Worm (Caenorhabditis elegans) whole organism, midembryonic: ENCODE results near the gene set-30.

Source experiments
- T22C8.4 ChIP-seq: fragments of 200-800 bp; sonication (Bioruptor generic); IDR thresholded peaks from 2 replicates; pipeline ENCODE4 v1.3.6; 2022; ENCODE audit warnings: missing genetic modification characterization, missing compliant biosample characterization
- cog-1 ChIP-seq: sonication (generic microtip); optimal IDR thresholded peaks from 2 replicates; lab custom pipeline; 2016; ENCODE audit warnings: missing genetic modification characterization, missing compliant biosample characterization
- flt-1 ChIP-seq: fragments of 200-800 bp; sonication (Bioruptor generic); IDR thresholded peaks from 2 replicates; pipeline ENCODE4 v1.3.6; 2022; ENCODE audit warnings: missing genetic modification characterization, missing compliant biosample characterization
- klf-2 ChIP-seq: fragments of 200-800 bp; sonication (Bioruptor generic); conservative IDR thresholded peaks from 2 replicates; pipeline ENCODE4 v1.3.6; 2022; ENCODE audit warnings: missing genetic modification reagents, missing genetic modification characterization, missing compliant biosample characterization
- med-1 ChIP-seq: sonication (generic microtip); optimal IDR thresholded peaks from 2 replicates; lab custom pipeline; 2017; ENCODE audit warnings: missing genetic modification characterization, mild to moderate bottlenecking, missing compliant biosample characterization, antibody characterized with exemption, missing genetic modification reagents; ENCODE audit not compliant: insufficient read depth
- ref-1 ChIP-seq: fragments of 200-800 bp; sonication (Bioruptor generic); conservative IDR thresholded peaks from 2 replicates; pipeline ENCODE4 v1.3.6; 2022; ENCODE audit warnings: missing genetic modification reagents, missing genetic modification characterization, missing compliant biosample characterization
- tab-1 ChIP-seq: fragments of 200-800 bp; sonication (Bioruptor generic); IDR thresholded peaks from 2 replicates; pipeline ENCODE4 v1.3.6; 2022; ENCODE audit warnings: missing genetic modification characterization, missing compliant biosample characterization
- ztf-23 ChIP-seq: fragments of 200-800 bp; sonication (Bioruptor generic); IDR thresholded peaks from 2 replicates; pipeline ENCODE4 v1.3.6; 2022; ENCODE audit warnings: missing genetic modification reagents, missing genetic modification characterization, missing compliant biosample characterization
- ztf-29 ChIP-seq: fragments of 200-800 bp; sonication (Bioruptor generic); IDR thresholded peaks from 2 replicates; pipeline ENCODE4 v1.3.6; 2022; ENCODE audit warnings: missing genetic modification reagents, missing genetic modification characterization, missing compliant biosample characterization

ce11 chrX:4959440-4959839 is 39.6 kb upstream of the set-30 start:
- TF ChIP-seq flt-1 (GFP tag; lab: Robert Waterston, UW) (no peak), ztf-29 (GFP tag; lab: Robert Waterston, UW) (no peak), tab-1 (GFP tag; lab: Robert Waterston, UW) (no peak), ref-1 (GFP tag; lab: Robert Waterston, UW) (no peak), cog-1 (tag; lab: Kevin White, UChicago) (no peak), T22C8.4 (GFP tag; lab: Robert Waterston, UW) (no peak), klf-2 (GFP tag; lab: Robert Waterston, UW) (no peak), ztf-23 (no peak), med-1 (GFP tag; lab: Kevin White, UChicago) (no peak)
